Worm (Caenorhabditis elegans) whole organism, L3 larva: ENCODE measurements around the gene nas-7.
"Not testable (repeated sequence)": the region's sequence is repeated elsewhere in the genome, so short reads cannot be mapped to it uniquely, and the experiment has no call there.

Experiments used
- aly-2 ChIP-seq: fragments of 150-350 bp; optimal IDR thresholded peaks from 2 replicates; lab custom pipeline; 2014; ENCODE audit warnings: missing biosample characterization, missing genetic modification characterization
- ama-1 ChIP-seq: fragments of 150-350 bp; optimal IDR thresholded peaks from 2 replicates; lab custom pipeline; 2018
- ceh-28 ChIP-seq: fragments of 150-350 bp; optimal IDR thresholded peaks from 2 replicates; lab custom pipeline; 2014; ENCODE audit warnings: missing biosample characterization, missing genetic modification reagents, missing genetic modification characterization
- ceh-82 ChIP-seq: fragments of 150-350 bp; optimal IDR thresholded peaks from 2 replicates; lab custom pipeline; 2014; ENCODE audit warnings: missing biosample characterization, missing genetic modification characterization
- ceh-9 ChIP-seq: sonication (generic microtip); optimal IDR thresholded peaks from 2 replicates; lab custom pipeline; 2018; ENCODE audit warnings: missing biosample characterization, missing genetic modification characterization
- daf-12 ChIP-seq: fragments of 150-350 bp; optimal IDR thresholded peaks from 2 replicates; lab custom pipeline; 2014; ENCODE audit warnings: missing biosample characterization, missing genetic modification reagents, missing genetic modification characterization
- egl-27 ChIP-seq: sonication (generic microtip); optimal IDR thresholded peaks from 4 replicates; lab custom pipeline; 2017; ENCODE audit warnings: missing biosample characterization, missing genetic modification reagents, missing genetic modification characterization
- egl-5 ChIP-seq: fragments of 150-350 bp; optimal IDR thresholded peaks from 2 replicates; lab custom pipeline; 2017; ENCODE audit warnings: missing biosample characterization, missing genetic modification reagents, missing genetic modification characterization, inconsistent platforms
- elt-1 ChIP-seq: fragments of 150-350 bp; optimal IDR thresholded peaks from 2 replicates; lab custom pipeline; 2014; ENCODE audit warnings: missing biosample characterization, missing genetic modification characterization
- elt-2 ChIP-seq: sonication (generic microtip); optimal IDR thresholded peaks from 2 replicates; lab custom pipeline; 2016; ENCODE audit warnings: missing genetic modification reagents, mild to moderate bottlenecking, missing genetic modification characterization, missing compliant biosample characterization
- elt-3 ChIP-seq, 3 experiments: fragments of 150-350 bp in 1 of 3; sonication (generic microtip) in 2 of 3; optimal IDR thresholded peaks; 2 replicates in 2 of 3; 4 replicates in 1 of 3; lab custom pipeline; 2014 to 2017; ENCODE audit warnings: missing biosample characterization in 3 of 3, missing genetic modification characterization in 3 of 3
- eor-1 ChIP-seq, 2 experiments: fragments of 150-350 bp; optimal IDR thresholded peaks; 2 replicates each; lab custom pipeline; 2014 to 2018; ENCODE audit warnings: missing biosample characterization in 2 of 2, missing genetic modification characterization in 2 of 2
- fkh-2 ChIP-seq: fragments of 150-350 bp; optimal IDR thresholded peaks from 2 replicates; lab custom pipeline; 2014; ENCODE audit warnings: missing biosample characterization, missing genetic modification reagents, missing genetic modification characterization
- hmg-11 ChIP-seq: sonication (generic microtip); optimal IDR thresholded peaks from 2 replicates; lab custom pipeline; 2016; ENCODE audit warnings: missing genetic modification characterization, missing compliant biosample characterization
- jun-1 ChIP-seq: fragments of 150-350 bp; optimal IDR thresholded peaks from 2 replicates; lab custom pipeline; 2014; ENCODE audit warnings: missing biosample characterization, missing genetic modification reagents, missing genetic modification characterization
- lin-15B ChIP-seq: fragments of 150-350 bp; optimal IDR thresholded peaks from 2 replicates; lab custom pipeline; 2014; ENCODE audit warnings: missing biosample characterization, missing genetic modification characterization
- lin-39 ChIP-seq: fragments of 150-350 bp; optimal IDR thresholded peaks from 2 replicates; lab custom pipeline; 2018; ENCODE audit warnings: missing biosample characterization, missing genetic modification reagents, missing genetic modification characterization
- lsy-12 ChIP-seq: sonication (generic microtip); optimal IDR thresholded peaks from 2 replicates; lab custom pipeline; 2016; ENCODE audit warnings: mild to moderate bottlenecking, missing genetic modification characterization, missing compliant biosample characterization
- mdl-1 ChIP-seq: fragments of 150-350 bp; optimal IDR thresholded peaks from 2 replicates; lab custom pipeline; 2014; ENCODE audit warnings: missing biosample characterization, missing genetic modification characterization
- mml-1 ChIP-seq: fragments of 150-350 bp; sonication (generic microtip); optimal IDR thresholded peaks from 3 replicates; lab custom pipeline; 2014; ENCODE audit warnings: missing biosample characterization, missing genetic modification characterization
- nfya-1 ChIP-seq: sonication (generic microtip); optimal IDR thresholded peaks from 2 replicates; lab custom pipeline; 2017; ENCODE audit warnings: missing genetic modification characterization, mild to moderate bottlenecking, missing compliant biosample characterization, antibody characterized with exemption, moderate library complexity; ENCODE audit not compliant: insufficient read depth
- nhr-11 ChIP-seq: fragments of 150-350 bp; optimal IDR thresholded peaks from 2 replicates; lab custom pipeline; 2014; ENCODE audit warnings: missing biosample characterization, missing genetic modification characterization
- nhr-12 ChIP-seq: fragments of 150-350 bp; optimal IDR thresholded peaks from 2 replicates; lab custom pipeline; 2014; ENCODE audit warnings: missing biosample characterization, missing genetic modification characterization
- nhr-237 ChIP-seq: fragments of 150-350 bp; optimal IDR thresholded peaks from 2 replicates; lab custom pipeline; 2014; ENCODE audit warnings: missing biosample characterization, missing genetic modification characterization
- nhr-28 ChIP-seq: fragments of 150-350 bp; optimal IDR thresholded peaks from 2 replicates; lab custom pipeline; 2014; ENCODE audit warnings: missing biosample characterization, missing genetic modification characterization
- nhr-43 ChIP-seq: sonication (generic microtip); optimal IDR thresholded peaks from 2 replicates; lab custom pipeline; 2016; ENCODE audit warnings: mild to moderate bottlenecking, missing genetic modification characterization, missing compliant biosample characterization; ENCODE audit not compliant: poor library complexity, severe bottlenecking
- nhr-67 ChIP-seq: fragments of 150-350 bp; optimal IDR thresholded peaks from 2 replicates; lab custom pipeline; 2014; ENCODE audit warnings: missing biosample characterization, missing genetic modification characterization
- nhr-76 ChIP-seq: fragments of 150-350 bp; sonication (generic microtip); optimal IDR thresholded peaks from 5 replicates; lab custom pipeline; 2014; ENCODE audit warnings: missing biosample characterization, missing genetic modification characterization
- nhr-77 ChIP-seq: fragments of 150-350 bp; optimal IDR thresholded peaks from 2 replicates; lab custom pipeline; 2014; ENCODE audit warnings: missing biosample characterization, missing genetic modification characterization
- pha-4 ChIP-seq: fragments of 150-350 bp; optimal IDR thresholded peaks from 2 replicates; lab custom pipeline; 2014; ENCODE audit warnings: missing biosample characterization, missing genetic modification reagents, missing genetic modification characterization
- pqm-1 ChIP-seq: fragments of 150-350 bp; optimal IDR thresholded peaks from 2 replicates; lab custom pipeline; 2017; ENCODE audit warnings: missing biosample characterization, missing genetic modification characterization, inconsistent platforms
- sea-2 ChIP-seq: fragments of 150-350 bp; sonication (generic microtip); optimal IDR thresholded peaks from 4 replicates; lab custom pipeline; 2014; ENCODE audit warnings: missing biosample characterization, missing genetic modification reagents, missing genetic modification characterization
- skn-1 ChIP-seq: fragments of 150-350 bp; optimal IDR thresholded peaks from 2 replicates; lab custom pipeline; 2014; ENCODE audit warnings: missing biosample characterization, missing genetic modification characterization
- unc-39 ChIP-seq: sonication (generic microtip); optimal IDR thresholded peaks from 4 replicates; lab custom pipeline; 2017; ENCODE audit warnings: missing biosample characterization, missing genetic modification characterization

The nas-7 gene

ce11 chrII:7402625-7403024 lies at the start of gene nas-7:
nas-7 (minus strand) TSS chrII:7402725.
- TF ChIP-seq nhr-11 (tag; lab: Kevin White, UChicago) (no peak), lsy-12 (tag; lab: Kevin White, UChicago) (no peak), mdl-1 (no peak), ceh-9 (tag; lab: Kevin White, UChicago) (no peak)

ce11 chrII:7434958-7435357 lies 32.4 kb upstream of the nas-7 start, which contains the start of gene K02A2.1:
K02A2.1 (plus strand) TSS chrII:7435258.
- not testable (repeated sequence) for TF ChIP-seq aly-2 (tag; lab: Kevin White, UChicago); unc-39; elt-1 (tag; lab: Kevin White, UChicago)

- TF ChIP-seq daf-12 (tag; lab: Kevin White, UChicago) (no peak), eor-1 (tag; optimal IDR thresholded peaks at IDR 0.05; lab: Kevin White, UChicago) (no peak), nhr-43 (no peak), elt-1 (tag; lab: Kevin White, UChicago) (no peak), elt-3 (tag; optimal IDR thresholded peaks at IDR 0.05; lab: Kevin White, UChicago) (no peak), unc-39 (no peak), ceh-9 (tag; lab: Kevin White, UChicago) (no peak), mdl-1 (no peak), hmg-11 (tag; lab: Kevin White, UChicago) (no peak), nhr-67 (tag; lab: Kevin White, UChicago) (no peak), nhr-77 (tag; lab: Kevin White, UChicago) (no peak), lin-39 (tag; lab: Kevin White, UChicago) (no peak), ceh-28 (tag; lab: Kevin White, UChicago) (no peak), sea-2 (GFP tag; lab: Kevin White, UChicago) (no peak), lin-15B (tag; lab: Kevin White, UChicago) (no peak), skn-1 (tag; lab: Kevin White, UChicago) (no peak), ama-1 (no peak), nhr-76 (tag; lab: Kevin White, UChicago) (no peak), egl-27 (tag; lab: Kevin White, UChicago) (no peak)
These were observed 31.7 kb upstream of the nas-7 start, which contains the start of gene kcc-3 for ce11 chrII:7434182-7434581. kcc-3 (minus strand) TSS chrII:7434282.

ce11 chrII:7432327-7432726 lies 29.8 kb upstream of the nas-7 start, which contains the start of gene srd-54:
srd-54 (plus strand) TSS chrII:7432627.
- no peak for TF ChIP-seq nhr-67 (tag; lab: Kevin White, UChicago)
- TF ChIP-seq mml-1: no peak
- TF ChIP-seq hmg-11 (tag; lab: Kevin White, UChicago): no peak
- no peak for TF ChIP-seq nfya-1 (tag; lab: Kevin White, UChicago)
- no peak for TF ChIP-seq egl-5 (tag; lab: Kevin White, UChicago)
- TF ChIP-seq pha-4 (tag; lab: Kevin White, UChicago): no peak
- no peak for TF ChIP-seq egl-27 (tag; lab: Kevin White, UChicago)
- no peak for TF ChIP-seq elt-3 (tag; optimal IDR thresholded peaks at IDR 0.05; lab: Kevin White, UChicago)
- TF ChIP-seq nhr-28 (tag; lab: Kevin White, UChicago): no peak
- TF ChIP-seq lin-39 (tag; lab: Kevin White, UChicago): no peak
- TF ChIP-seq skn-1 (tag; lab: Kevin White, UChicago): no peak
- no peak for TF ChIP-seq nhr-237 (tag; lab: Kevin White, UChicago)
- TF ChIP-seq nhr-76 (tag; lab: Kevin White, UChicago): no peak
- no peak for TF ChIP-seq ceh-82 (tag; lab: Kevin White, UChicago)
- no peak for TF ChIP-seq sea-2 (GFP tag; lab: Kevin White, UChicago)
- TF ChIP-seq fkh-2 (tag; lab: Kevin White, UChicago): no peak

- TF ChIP-seq pqm-1 (tag; lab: Kevin White, UChicago) (peak; percentile 16), nhr-12 (tag; lab: Kevin White, UChicago) (no peak), nhr-11 (tag; lab: Kevin White, UChicago) (peak; percentile 18), jun-1 (tag; lab: Kevin White, UChicago) (peak; percentile 31), elt-2 (tag; lab: Kevin White, UChicago) (peak; percentile 81)
These were observed 18.4 kb upstream of the nas-7 start for ce11 chrII:7420796-7421386.
